Fruit fly (Drosophila melanogaster) S2 (cell line): ENCODE data around the gene CG14668.

Source experiments
- CG8478 ChIP-seq: fragments of >200 bp; optimal IDR thresholded peaks from 2 replicates; lab custom pipeline; 2018
- CTCF ChIP-seq, 2 experiments: fragments of >200 bp; optimal IDR thresholded peaks; 2 replicates each; lab custom pipeline; 2018

dm6 chr3R:5393742-5394391, 6.4 kb upstream of the CG14668 start, which contains the start of gene CG1172:
- TF ChIP-seq CTCF (optimal IDR thresholded peaks at IDR 0.05; lab: Kevin White, UChicago) (no peak), CG8478 (lab: Kevin White, UChicago) (no peak)
